Fruit fly (Drosophila melanogaster): Measurements from ENCODE around the gene PlexA.

- TF ChIP-seq dl (GFP tag; optimal IDR thresholded peaks at IDR 0.05; ENCODE audit: insufficient read depth in 1 of 2, partially characterized antibody in 2 of 2) (no peak), Hr78 (GFP tag; optimal IDR thresholded peaks at IDR 0.05) (no peak), CrebA (GFP tag; optimal IDR thresholded peaks at IDR 0.05; ENCODE audit: borderline replicate concordance) (no peak), ey (GFP tag; optimal IDR thresholded peaks at IDR 0.05) (no peak), N (GFP tag; optimal IDR thresholded peaks at IDR 0.05) (no peak), brk (GFP tag; optimal IDR thresholded peaks at IDR 0.05) (no peak), dsf (GFP tag; optimal IDR thresholded peaks at IDR 0.05; ENCODE audit: borderline replicate concordance) (no peak)
Measured at dm6 chr4:979634-980474, 47.0 kb downstream of the PlexA start.

Measured in whole organism, wandering third instar larva.